Worm (Caenorhabditis elegans): ENCODE results near the gene T07A9.12.

The T07A9.12 gene

DNA sequence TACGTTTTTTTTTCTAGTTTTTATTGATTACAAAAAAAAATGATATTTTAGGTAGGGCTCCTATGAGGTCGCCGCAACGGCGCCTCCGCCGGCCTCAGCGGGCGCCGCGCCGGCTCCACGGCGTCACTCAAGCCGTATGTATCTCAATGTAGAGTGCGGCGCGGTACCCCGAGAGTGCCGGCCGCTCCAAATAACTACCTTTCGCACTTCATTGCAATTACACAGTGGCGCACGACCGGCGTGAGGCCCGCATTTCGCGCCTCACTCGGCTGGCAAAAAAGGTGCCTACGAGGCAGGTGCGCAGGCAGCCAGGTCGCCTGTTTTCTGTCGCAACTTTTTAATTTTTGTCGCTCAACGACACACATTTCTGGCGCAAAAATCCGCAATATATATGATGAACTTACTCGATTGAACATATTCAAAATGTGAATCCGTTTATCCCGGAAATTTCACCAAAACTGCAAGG is 50.0 kb downstream of the T07A9.12 start, which contains the start of gene M04G7.2:
Gene M04G7.2, minus strand, starts transcription at position 416 of the 466 bp plus-strand sequence.
- TF ChIP-seq unc-130 (tag; optimal IDR thresholded peaks at IDR 0.05) (no peak), mep-1 (tag; optimal IDR thresholded peaks at IDR 0.05) (no peak), jun-1 (tag; optimal IDR thresholded peaks at IDR 0.05) (no peak), nhr-71 (tag; optimal IDR thresholded peaks at IDR 0.05) (no peak), efl-3 (GFP tag; optimal IDR thresholded peaks at IDR 0.05) (no peak), ceh-90 (tag; optimal IDR thresholded peaks at IDR 0.05) (no peak)

DNA sequence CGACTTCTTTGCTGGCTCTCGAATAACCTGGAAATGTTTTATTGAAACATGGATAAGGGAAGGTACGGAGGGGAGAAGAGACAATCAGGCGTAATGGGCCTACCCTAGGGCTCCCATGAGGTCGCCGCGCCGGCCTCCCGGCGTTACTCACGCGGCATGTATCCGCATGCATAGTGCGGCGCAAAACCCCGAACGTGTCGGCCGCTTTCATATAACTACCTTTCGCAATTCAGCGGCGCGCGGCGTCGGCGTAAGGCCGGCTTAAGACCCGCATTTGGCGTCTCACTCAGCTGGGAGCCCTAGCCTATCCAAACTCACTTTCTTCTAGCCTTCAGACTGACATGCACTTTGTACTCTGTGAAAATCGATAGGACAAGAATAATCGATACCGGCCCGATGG is 51.4 kb downstream of the T07A9.12 start:
- TF ChIP-seq sox-4 (tag; optimal IDR thresholded peaks at IDR 0.05) (no peak), ceh-63 (GFP tag; optimal IDR thresholded peaks at IDR 0.05) (no peak), lin-35 (GFP tag; optimal IDR thresholded peaks at IDR 0.05) (no peak), efl-1 (optimal IDR thresholded peaks at IDR 0.05) (no peak), efl-1 (GFP tag; optimal IDR thresholded peaks at IDR 0.05 in 1 of 2) (no peak), jun-1 (tag; optimal IDR thresholded peaks at IDR 0.05) (no peak)

Measured in whole organism, L1 larva.